Worm (Caenorhabditis elegans) whole organism, midembryonic: ENCODE measurements around the gene nhr-257.

ENCODE experiments used
- T22C8.4 ChIP-seq: fragments of 200-800 bp; sonication (Bioruptor generic); IDR thresholded peaks from 2 replicates; pipeline ENCODE4 v1.3.6; 2022; ENCODE audit warnings: missing genetic modification characterization, missing compliant biosample characterization
- cog-1 ChIP-seq: sonication (generic microtip); optimal IDR thresholded peaks from 2 replicates; lab custom pipeline; 2016; ENCODE audit warnings: missing genetic modification characterization, missing compliant biosample characterization
- ref-1 ChIP-seq: fragments of 200-800 bp; sonication (Bioruptor generic); conservative IDR thresholded peaks from 2 replicates; pipeline ENCODE4 v1.3.6; 2022; ENCODE audit warnings: missing genetic modification reagents, missing genetic modification characterization, missing compliant biosample characterization
- ztf-29 ChIP-seq: fragments of 200-800 bp; sonication (Bioruptor generic); IDR thresholded peaks from 2 replicates; pipeline ENCODE4 v1.3.6; 2022; ENCODE audit warnings: missing genetic modification reagents, missing genetic modification characterization, missing compliant biosample characterization

- no peak for TF ChIP-seq ref-1 (GFP tag; lab: Robert Waterston, UW)
- no peak for TF ChIP-seq ztf-29
- TF ChIP-seq T22C8.4 (GFP tag; lab: Robert Waterston, UW): no peak
- no peak for TF ChIP-seq cog-1 (tag; lab: Kevin White, UChicago)
Measured at ce11 chrII:3811816-3812332, 40.9 kb upstream of the nhr-257 start, which contains the start of gene lido-15.
